Worm (Caenorhabditis elegans): ENCODE measurements around the gene mab-10.
A peak's percentile ranks its signal among the peaks of the same experiment; 100 is the strongest.

Gene mab-10

ce11 chrII:10551985-10552736 is 24.3 kb downstream of the mab-10 start:
- TF ChIP-seq unc-62 (GFP tag; optimal IDR thresholded peaks at IDR 0.05) = peak; percentile 36

- no peak for TF ChIP-seq unc-62 (GFP tag; optimal IDR thresholded peaks at IDR 0.05)
Measured at ce11 chrII:10553377-10554045, 25.6 kb downstream of the mab-10 start.

- TF ChIP-seq unc-62 (GFP tag; optimal IDR thresholded peaks at IDR 0.05) = no peak
Measured at ce11 chrII:10554046-10554399, 26.1 kb downstream of the mab-10 start.

- TF ChIP-seq unc-62 (GFP tag; optimal IDR thresholded peaks at IDR 0.05) = no peak
Measured at ce11 chrII:10554972-10555371, 27.1 kb downstream of the mab-10 start, which contains the start of gene mnk-1. Gene mnk-1 (minus strand): TSS chrII:10555044.

- no peak for TF ChIP-seq unc-62 (GFP tag; optimal IDR thresholded peaks at IDR 0.05)
Measured at ce11 chrII:10555484-10556075, 27.7 kb downstream of the mab-10 start.

ce11 chrII:10556550-10557205 is 28.8 kb downstream of the mab-10 start:
- no peak for TF ChIP-seq unc-62 (GFP tag; optimal IDR thresholded peaks at IDR 0.05)

ce11 chrII:10557206-10557574 is 29.3 kb downstream of the mab-10 start:
- no peak for TF ChIP-seq unc-62 (GFP tag; optimal IDR thresholded peaks at IDR 0.05)

ce11 chrII:10558345-10558744 is 30.5 kb downstream of the mab-10 start:
- no peak for TF ChIP-seq unc-62 (GFP tag; optimal IDR thresholded peaks at IDR 0.05)

- no peak for TF ChIP-seq unc-62 (GFP tag; optimal IDR thresholded peaks at IDR 0.05)
Measured at ce11 chrII:10558962-10559415, 31.1 kb downstream of the mab-10 start.

- TF ChIP-seq unc-62 (GFP tag; optimal IDR thresholded peaks at IDR 0.05) = no peak
Measured at ce11 chrII:10559671-10560184, 31.8 kb downstream of the mab-10 start.

- peak; percentile 74 for TF ChIP-seq unc-62 (GFP tag; optimal IDR thresholded peaks at IDR 0.05)
Measured at ce11 chrII:10563368-10563767, 35.5 kb downstream of the mab-10 start, which contains the start of gene cdc-48.1. Gene cdc-48.1 (minus strand): TSS chrII:10563407.

ce11 chrII:10564578-10564977 is 36.7 kb downstream of the mab-10 start, which contains the start of the genes C06A1.6 and C06A1.7:
Gene C06A1.6 (minus strand): TSS chrII:10564678.
Gene C06A1.7 (plus strand): TSS chrII:10564891.
- TF ChIP-seq unc-62 (GFP tag; optimal IDR thresholded peaks at IDR 0.05) = no peak

ce11 chrII:10566458-10566857 is 38.6 kb downstream of the mab-10 start:
- TF ChIP-seq unc-62 (GFP tag; optimal IDR thresholded peaks at IDR 0.05) = no peak

ce11 chrII:10569498-10569897 is 41.6 kb downstream of the mab-10 start:
- no peak for TF ChIP-seq unc-62 (GFP tag; optimal IDR thresholded peaks at IDR 0.05)

- TF ChIP-seq unc-62 (GFP tag; optimal IDR thresholded peaks at IDR 0.05) = no peak
Measured at ce11 chrII:10570302-10570701, 42.4 kb downstream of the mab-10 start, which contains the start of gene txt-13. Gene txt-13 (plus strand): TSS chrII:10570602.

- TF ChIP-seq unc-62 (GFP tag; optimal IDR thresholded peaks at IDR 0.05) = no peak
Measured at ce11 chrII:10571967-10572366, 44.1 kb downstream of the mab-10 start, which contains the start of gene C06A1.3. Gene C06A1.3 (plus strand): TSS chrII:10572267.

Data from whole organism, dauer.